Worm (Caenorhabditis elegans) whole organism, mixed stage, embryonic: ENCODE measurements around the gene T26H5.10.

Source experiments
- M03D4.4 ChIP-seq: sonication (generic microtip); optimal IDR thresholded peaks from 2 replicates; lab custom pipeline; 2017; ENCODE audit warnings: mild to moderate bottlenecking, missing genetic modification characterization, missing compliant biosample characterization
- bed-3 ChIP-seq: fragments of 200-800 bp; sonication (Bioruptor generic); optimal IDR thresholded peaks from 3 replicates; lab custom pipeline; 2018; ENCODE audit warnings: mild to moderate bottlenecking, missing genetic modification characterization, moderate library complexity, missing compliant biosample characterization
- ceh-39 ChIP-seq: fragments of 150-350 bp; optimal IDR thresholded peaks from 2 replicates; lab custom pipeline; 2014; ENCODE audit warnings: missing biosample characterization, missing genetic modification characterization
- ceh-43 ChIP-seq: fragments of 200-800 bp; sonication (Bioruptor generic); optimal IDR thresholded peaks from 2 replicates; lab custom pipeline; 2018; ENCODE audit warnings: mild to moderate bottlenecking, missing genetic modification characterization, moderate library complexity, missing compliant biosample characterization
- ceh-83 ChIP-seq: fragments of 200-800 bp; sonication (Bioruptor generic); optimal IDR thresholded peaks from 2 replicates; lab custom pipeline; 2018; ENCODE audit warnings: mild to moderate bottlenecking, missing genetic modification characterization, missing compliant biosample characterization
- ces-1 ChIP-seq: fragments of 150-350 bp; optimal IDR thresholded peaks from 2 replicates; lab custom pipeline; 2014; ENCODE audit warnings: missing biosample characterization, missing genetic modification reagents, missing genetic modification characterization
- drap-1 ChIP-seq: fragments of 200-800 bp; sonication (Bioruptor generic); optimal IDR thresholded peaks from 3 replicates; lab custom pipeline; 2018; ENCODE audit warnings: mild to moderate bottlenecking, missing genetic modification characterization, missing compliant biosample characterization
- elt-1 ChIP-seq: sonication (generic microtip); optimal IDR thresholded peaks from 2 replicates; lab custom pipeline; 2017; ENCODE audit warnings: missing genetic modification characterization, mild to moderate bottlenecking, missing compliant biosample characterization, antibody characterized with exemption, moderate library complexity, borderline replicate concordance; ENCODE audit not compliant: insufficient read depth
- elt-3 ChIP-seq: fragments of 150-350 bp; optimal IDR thresholded peaks from 2 replicates; lab custom pipeline; 2014; ENCODE audit warnings: missing biosample characterization, missing genetic modification characterization
- flh-1 ChIP-seq: fragments of 200-800 bp; sonication (Bioruptor generic); optimal IDR thresholded peaks from 2 replicates; lab custom pipeline; 2018; ENCODE audit warnings: mild to moderate bottlenecking, missing genetic modification characterization, moderate library complexity, missing compliant biosample characterization
- ham-2 ChIP-seq: fragments of 200-800 bp; sonication (Bioruptor generic); optimal IDR thresholded peaks from 2 replicates; lab custom pipeline; 2018; ENCODE audit warnings: mild to moderate bottlenecking, missing genetic modification characterization, missing compliant biosample characterization
- hlh-1 ChIP-seq: fragments of 150-350 bp; optimal IDR thresholded peaks from 2 replicates; lab custom pipeline; 2014; ENCODE audit warnings: missing biosample characterization, missing genetic modification reagents, missing genetic modification characterization
- lin-13 ChIP-seq: fragments of 150-350 bp; optimal IDR thresholded peaks from 2 replicates; lab custom pipeline; 2014; ENCODE audit warnings: missing biosample characterization, missing genetic modification characterization
- lin-32 ChIP-seq: fragments of 200-800 bp; sonication (Bioruptor generic); optimal IDR thresholded peaks from 2 replicates; lab custom pipeline; 2018; ENCODE audit warnings: mild to moderate bottlenecking, missing genetic modification characterization, missing compliant biosample characterization
- lsy-2 ChIP-seq: fragments of 150-350 bp; optimal IDR thresholded peaks from 2 replicates; lab custom pipeline; 2014; ENCODE audit warnings: missing biosample characterization, missing genetic modification characterization
- mab-5 ChIP-seq: fragments of 150-350 bp; optimal IDR thresholded peaks from 2 replicates; lab custom pipeline; 2014; ENCODE audit warnings: missing biosample characterization, missing genetic modification characterization
- mep-1 ChIP-seq: fragments of 150-350 bp; optimal IDR thresholded peaks from 2 replicates; lab custom pipeline; 2017; ENCODE audit warnings: missing biosample characterization, missing genetic modification reagents, missing genetic modification characterization, inconsistent platforms
- mls-2 ChIP-seq: sonication (generic microtip); optimal IDR thresholded peaks from 2 replicates; lab custom pipeline; 2016; ENCODE audit warnings: mild to moderate bottlenecking, missing genetic modification characterization, moderate library complexity, missing compliant biosample characterization
- nhr-12 ChIP-seq: fragments of 150-350 bp; optimal IDR thresholded peaks from 2 replicates; lab custom pipeline; 2014; ENCODE audit warnings: missing biosample characterization, missing genetic modification characterization
- nhr-237 ChIP-seq: fragments of 150-350 bp; optimal IDR thresholded peaks from 2 replicates; lab custom pipeline; 2014; ENCODE audit warnings: missing biosample characterization, missing genetic modification characterization
- nhr-28 ChIP-seq: fragments of 150-350 bp; optimal IDR thresholded peaks from 2 replicates; lab custom pipeline; 2014; ENCODE audit warnings: missing biosample characterization, missing genetic modification characterization
- pha-4 ChIP-seq: fragments of 150-350 bp; optimal IDR thresholded peaks from 2 replicates; lab custom pipeline; 2018; ENCODE audit warnings: missing biosample characterization, missing genetic modification reagents, missing genetic modification characterization
- snpc-4 ChIP-seq: fragments of 150-350 bp; optimal IDR thresholded peaks from 2 replicates; lab custom pipeline; 2014; ENCODE audit warnings: missing biosample characterization, missing genetic modification characterization
- sptf-1 ChIP-seq: sonication (generic microtip); optimal IDR thresholded peaks from 2 replicates; lab custom pipeline; 2017; ENCODE audit warnings: mild to moderate bottlenecking, missing genetic modification characterization, moderate library complexity, missing compliant biosample characterization
- tbx-8 ChIP-seq: fragments of 200-800 bp; sonication (Bioruptor generic); optimal IDR thresholded peaks from 2 replicates; lab custom pipeline; 2018; ENCODE audit warnings: mild to moderate bottlenecking, missing genetic modification characterization, moderate library complexity, missing compliant biosample characterization
- unc-120 ChIP-seq: sonication (generic microtip); optimal IDR thresholded peaks from 2 replicates; lab custom pipeline; 2017; ENCODE audit warnings: missing genetic modification characterization, missing compliant biosample characterization; ENCODE audit not compliant: poor library complexity, severe bottlenecking
- unc-39 ChIP-seq: fragments of 150-350 bp; optimal IDR thresholded peaks from 2 replicates; lab custom pipeline; 2014; ENCODE audit warnings: missing biosample characterization, missing genetic modification characterization
- zip-8 ChIP-seq: fragments of 150-350 bp; optimal IDR thresholded peaks from 2 replicates; lab custom pipeline; 2014; ENCODE audit warnings: missing biosample characterization, missing genetic modification characterization
- ztf-11 ChIP-seq: fragments of 150-350 bp; optimal IDR thresholded peaks from 2 replicates; lab custom pipeline; 2014; ENCODE audit warnings: missing biosample characterization, missing genetic modification characterization

Gene T26H5.10

ce11 chrV:15399691-15400377 is 43.8 kb downstream of the T26H5.10 start, which contains the start of the genes T06E6.15 and sri-7:
TSS of gene T06E6.15 (minus strand) at chrV:15399791.
TSS of gene sri-7 (plus strand) at chrV:15400327.
- TF ChIP-seq unc-120 (tag; lab: Kevin White, UChicago) (no peak), mab-5 (tag; lab: Kevin White, UChicago) (no peak)

ce11 chrV:15398728-15399127 is 44.9 kb downstream of the T26H5.10 start, which contains the start of gene fbxa-199:
TSS of gene fbxa-199 (minus strand) at chrV:15398828.
- TF ChIP-seq pha-4 (tag; lab: Kevin White, UChicago) = no peak
- no peak for TF ChIP-seq M03D4.4
- no peak for TF ChIP-seq nhr-28 (tag; lab: Kevin White, UChicago)
- no peak for TF ChIP-seq drap-1
- no peak for TF ChIP-seq sptf-1 (tag; lab: Kevin White, UChicago)
- TF ChIP-seq nhr-12 (tag; lab: Kevin White, UChicago) = no peak
- no peak for TF ChIP-seq elt-1 (tag; lab: Kevin White, UChicago)
- no peak for TF ChIP-seq flh-1 (GFP tag; lab: Kevin White, UChicago)
- no peak for TF ChIP-seq ceh-39 (tag; lab: Kevin White, UChicago)
- no peak for TF ChIP-seq lin-13 (tag; lab: Kevin White, UChicago)

ce11 chrV:15397139-15397538 is 46.5 kb downstream of the T26H5.10 start:
- TF ChIP-seq nhr-237 (tag; lab: Kevin White, UChicago) (no peak), ces-1 (GFP tag; lab: Kevin White, UChicago) (no peak), bed-3 (GFP tag; lab: Kevin White, UChicago) (no peak), mab-5 (tag; lab: Kevin White, UChicago) (no peak), drap-1 (no peak), elt-1 (tag; lab: Kevin White, UChicago) (no peak), ceh-83 (GFP tag; lab: Kevin White, UChicago) (no peak), snpc-4 (tag; lab: Kevin White, UChicago) (no peak), ceh-39 (tag; lab: Kevin White, UChicago) (no peak), nhr-28 (tag; lab: Kevin White, UChicago) (no peak), mls-2 (tag; lab: Kevin White, UChicago) (no peak)

ce11 chrV:15395347-15395746 is 48.3 kb downstream of the T26H5.10 start, which contains the start of gene cyb-3:
TSS of gene cyb-3 (plus strand) at chrV:15395696.
- TF ChIP-seq nhr-237 (tag; lab: Kevin White, UChicago) (no peak), lsy-2 (tag; lab: Kevin White, UChicago) (peak; percentile 57)

ce11 chrV:15394906-15395305 is 48.7 kb downstream of the T26H5.10 start, which contains the start of gene T06E6.1:
TSS of gene T06E6.1 (minus strand) at chrV:15394961.
- no peak for TF ChIP-seq ztf-11 (tag; lab: Kevin White, UChicago)
- TF ChIP-seq nhr-28 (tag; lab: Kevin White, UChicago) = no peak
- TF ChIP-seq ceh-39 (tag; lab: Kevin White, UChicago) = no peak
- no peak for TF ChIP-seq M03D4.4
- no peak for TF ChIP-seq pha-4 (tag; lab: Kevin White, UChicago)
- TF ChIP-seq tbx-8 (GFP tag; lab: Kevin White, UChicago) = no peak
- no peak for TF ChIP-seq ham-2 (GFP tag; lab: Kevin White, UChicago)
- TF ChIP-seq mep-1 = no peak
- no peak for TF ChIP-seq elt-3 (tag; lab: Kevin White, UChicago)
- TF ChIP-seq ceh-43 = no peak
- TF ChIP-seq elt-1 (tag; lab: Kevin White, UChicago) = no peak
- TF ChIP-seq unc-39 (tag; lab: Kevin White, UChicago) = no peak
- no peak for TF ChIP-seq zip-8
- no peak for TF ChIP-seq drap-1
- no peak for TF ChIP-seq hlh-1 (tag; lab: Kevin White, UChicago)
- TF ChIP-seq lin-32 = no peak
- no peak for TF ChIP-seq lsy-2 (tag; lab: Kevin White, UChicago)
